Worm (Caenorhabditis elegans) whole organism, young adult: ENCODE results near the gene stdh-2.
A peak's percentile ranks its signal among the peaks of the same experiment; 100 is the strongest.
"Not testable (repeated sequence)": the region's sequence is repeated elsewhere in the genome, so short reads cannot be mapped to it uniquely, and the experiment has no call there.

Source experiments
- F23B12.7 ChIP-seq: sonication (generic microtip); optimal IDR thresholded peaks from 2 replicates; lab custom pipeline; 2017; ENCODE audit warnings: missing genetic modification characterization, mild to moderate bottlenecking, missing compliant biosample characterization, antibody characterized with exemption, moderate library complexity; ENCODE audit not compliant: insufficient read depth
- F33H1.4 ChIP-seq: fragments of 200-800 bp; sonication (Bioruptor generic); IDR thresholded peaks from 2 replicates; pipeline ENCODE4 v1.3.6; 2022; ENCODE audit warnings: missing genetic modification reagents, missing genetic modification characterization, missing compliant biosample characterization
- Y53F4B.3 ChIP-seq: fragments of 200-800 bp; sonication (Bioruptor generic); IDR thresholded peaks from 2 replicates; pipeline ENCODE4 v1.3.6; 2022; ENCODE audit warnings: missing genetic modification reagents, missing genetic modification characterization, missing compliant biosample characterization
- aptf-3 ChIP-seq: fragments of 200-800 bp; sonication (Bioruptor generic); IDR thresholded peaks from 2 replicates; pipeline ENCODE4 v1.3.6; 2022; ENCODE audit warnings: missing genetic modification characterization, missing compliant biosample characterization
- dpl-1 ChIP-seq: fragments of 150-350 bp; optimal IDR thresholded peaks from 2 replicates; lab custom pipeline; 2014; ENCODE audit warnings: missing biosample characterization, missing genetic modification reagents, missing genetic modification characterization
- snpc-4 ChIP-seq, 5 experiments: fragments of 150-350 bp in 1 of 5; sonication (generic microtip) in 4 of 5; optimal IDR thresholded peaks; 2 replicates each; lab custom pipeline; 2014 to 2018; ENCODE audit warnings: missing genetic modification characterization in 5 of 5, missing biosample characterization in 3 of 5, antibody characterized with exemption in 2 of 5, mild to moderate bottlenecking in 2 of 5, missing compliant biosample characterization in 2 of 5, missing genotype in 2 of 5, moderate library complexity in 2 of 5, missing genetic modification reagents in 1 of 5
- tlf-1 ChIP-seq: fragments of 200-800 bp; sonication (Bioruptor generic); optimal IDR thresholded peaks from 2 replicates; lab custom pipeline; 2018; ENCODE audit warnings: mild to moderate bottlenecking, missing genetic modification characterization, missing compliant biosample characterization
- ztf-28 ChIP-seq: fragments of 200-800 bp; sonication (Bioruptor generic); IDR thresholded peaks from 2 replicates; pipeline ENCODE4 v1.3.6; 2022; ENCODE audit warnings: missing genetic modification reagents, missing genetic modification characterization, missing compliant biosample characterization

DNA sequence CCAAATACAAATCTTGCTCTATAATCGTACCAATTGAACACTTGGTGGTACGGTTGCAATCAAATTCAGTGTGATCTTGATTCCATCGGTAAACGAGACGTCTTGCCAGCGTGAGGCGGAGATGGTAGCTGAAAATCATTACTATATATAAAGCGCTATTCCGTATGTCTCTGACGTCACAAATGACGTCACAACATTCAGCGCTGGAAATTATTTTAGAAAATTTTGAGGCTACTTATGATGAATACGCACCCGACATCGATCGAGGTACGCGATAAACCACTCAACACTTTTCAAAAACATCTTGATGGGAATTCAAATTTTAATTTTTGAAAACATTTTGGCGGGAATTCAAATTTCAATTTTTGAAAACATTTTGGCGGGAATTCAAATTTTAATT, 49.2 kb downstream of the stdh-2 start:
- not testable (repeated sequence) for TF ChIP-seq tlf-1 (GFP tag; lab: Kevin White, UChicago); dpl-1 (GFP tag; lab: Kevin White, UChicago); Y53F4B.3 (GFP tag; lab: Robert Waterston, UW); F23B12.7 (tag; lab: Kevin White, UChicago); aptf-3; snpc-4 (GFP tag; optimal IDR thresholded peaks at IDR 0.05; lab: Kevin White, UChicago); F33H1.4; ztf-28
- peak in 1 of 4 experiments; percentile 62 for TF ChIP-seq snpc-4 (tag; optimal IDR thresholded peaks at IDR 0.05; lab: Kevin White, UChicago)
